Fruit fly (Drosophila melanogaster): ENCODE measurements around the gene alpha4GT1.

The alpha4GT1 gene

dm6 chr2L:3039774-3040173 lies 16.8 kb upstream of the alpha4GT1 start, which contains the start of the genes cnir and CG17221 (continued):
- TF ChIP-seq Met (GFP tag; optimal IDR thresholded peaks at IDR 0.05) (peak; percentile 77), dsx (GFP tag; optimal IDR thresholded peaks at IDR 0.05; ENCODE audit: poor library complexity, severe bottlenecking) (no peak), fd85E (GFP tag; optimal IDR thresholded peaks at IDR 0.05) (no peak), CG4318 (GFP tag; optimal IDR thresholded peaks at IDR 0.05) (no peak), lz (GFP tag; optimal IDR thresholded peaks at IDR 0.05) (peak; percentile 73), CG34406 (GFP tag; optimal IDR thresholded peaks at IDR 0.05) (peak; percentile 48), Sox14 (GFP tag; optimal IDR thresholded peaks at IDR 0.05) (peak; percentile 72), Eip78C (GFP tag) (peak; percentile 87), Hr4 (GFP tag; optimal IDR thresholded peaks at IDR 0.05) (peak; percentile 77), OdsH (GFP tag; optimal IDR thresholded peaks at IDR 0.05) (peak; percentile 75), cyc (GFP tag; optimal IDR thresholded peaks at IDR 0.05) (peak; percentile 72), CG16779 (tag; optimal IDR thresholded peaks at IDR 0.05) (no peak), CG6792 (GFP tag; optimal IDR thresholded peaks at IDR 0.05) (peak; percentile 57), CG6854 (GFP tag; optimal IDR thresholded peaks at IDR 0.05) (no peak), dac (GFP tag; optimal IDR thresholded peaks at IDR 0.05) (peak; percentile 17), Eip75B (GFP tag; optimal IDR thresholded peaks at IDR 0.05) (peak; percentile 81), CG10631 (GFP tag; optimal IDR thresholded peaks at IDR 0.05) (peak; percentile 78), CG7368 (GFP tag; optimal IDR thresholded peaks at IDR 0.05) (peak; percentile 41), Sox102F (GFP tag; optimal IDR thresholded peaks at IDR 0.05) (peak; percentile 73), spab (GFP tag; optimal IDR thresholded peaks at IDR 0.05) (no peak), CG32006 (GFP tag; optimal IDR thresholded peaks at IDR 0.05) (no peak), fd59A (GFP tag; optimal IDR thresholded peaks at IDR 0.05) (peak; percentile 41), CG3032 (tag; optimal IDR thresholded peaks at IDR 0.05) (peak; percentile 61), Eip93F (GFP tag; optimal IDR thresholded peaks at IDR 0.05) (no peak), acj6 (GFP tag; optimal IDR thresholded peaks at IDR 0.05) (peak; percentile 72), CG8319 (GFP tag; optimal IDR thresholded peaks at IDR 0.05) (peak; percentile 42), CG3919 (GFP tag; optimal IDR thresholded peaks at IDR 0.05) (peak; percentile 73), CG11902 (GFP tag; optimal IDR thresholded peaks at IDR 0.05) (peak; percentile 19), CG10669 (GFP tag; optimal IDR thresholded peaks at IDR 0.05) (peak; percentile 47), ss (GFP tag; optimal IDR thresholded peaks at IDR 0.05) (peak in 1 of 2 experiments; percentile 43), CG11294 (GFP tag; IDR thresholded peaks at IDR 0.05) (no peak), CG11762 (GFP tag; optimal IDR thresholded peaks at IDR 0.05; ENCODE audit: insufficient read depth) (peak; percentile 57), vri (GFP tag; optimal IDR thresholded peaks at IDR 0.05) (peak; percentile 93), topi (GFP tag; optimal IDR thresholded peaks at IDR 0.05) (peak; percentile 72), CG1621 (tag; optimal IDR thresholded peaks at IDR 0.05) (peak; percentile 3), fkh (GFP tag; optimal IDR thresholded peaks at IDR 0.05) (peak; percentile 96), salr (GFP tag; optimal IDR thresholded peaks at IDR 0.05) (no peak), CG9139 (GFP tag; optimal IDR thresholded peaks at IDR 0.05) (no peak)

- TF ChIP-seq Hr4 (GFP tag; optimal IDR thresholded peaks at IDR 0.05), result peak; percentile 96
- peak; percentile 84 for TF ChIP-seq CG11294 (GFP tag; IDR thresholded peaks at IDR 0.05)
- TF ChIP-seq Ets96B (tag; optimal IDR thresholded peaks at IDR 0.05), result peak; percentile 89
- TF ChIP-seq esn (GFP tag; optimal IDR thresholded peaks at IDR 0.05), result peak; percentile 96
- TF ChIP-seq net (GFP tag; optimal IDR thresholded peaks at IDR 0.05), result peak; percentile 79
- peak; percentile 92 for TF ChIP-seq CG3032 (tag; optimal IDR thresholded peaks at IDR 0.05)
- no peak for TF ChIP-seq fkh (GFP tag; optimal IDR thresholded peaks at IDR 0.05)
- TF ChIP-seq Met (GFP tag; optimal IDR thresholded peaks at IDR 0.05), result no peak
- TF ChIP-seq CG8119 (GFP tag; IDR thresholded peaks at IDR 0.05), result peak; percentile 85
- no peak for TF ChIP-seq Eip75B (GFP tag; optimal IDR thresholded peaks at IDR 0.05)
- TF ChIP-seq CG11902 (GFP tag; optimal IDR thresholded peaks at IDR 0.05), result peak; percentile 91
- peak; percentile 95 for TF ChIP-seq topi (GFP tag; optimal IDR thresholded peaks at IDR 0.05)
- TF ChIP-seq Gug (GFP tag; IDR thresholded peaks at IDR 0.05), result peak; percentile 91
- TF ChIP-seq cyc (GFP tag; optimal IDR thresholded peaks at IDR 0.05), result peak; percentile 95
- TF ChIP-seq Sox14 (GFP tag; optimal IDR thresholded peaks at IDR 0.05), result peak; percentile 95
- peak; percentile 73 for TF ChIP-seq CG1621 (tag; optimal IDR thresholded peaks at IDR 0.05)
- peak; percentile 85 for TF ChIP-seq CG6163 (GFP tag; IDR thresholded peaks at IDR 0.05)
- no peak for TF ChIP-seq CG16779 (tag; optimal IDR thresholded peaks at IDR 0.05)
- TF ChIP-seq CG6276 (GFP tag; optimal IDR thresholded peaks at IDR 0.05), result no peak
- TF ChIP-seq dac (GFP tag; optimal IDR thresholded peaks at IDR 0.05), result peak; percentile 86
- peak; percentile 88 for TF ChIP-seq CG10669 (GFP tag; optimal IDR thresholded peaks at IDR 0.05)
- TF ChIP-seq achi (GFP tag; optimal IDR thresholded peaks at IDR 0.05), result peak; percentile 90
- no peak for TF ChIP-seq ss (GFP tag; optimal IDR thresholded peaks at IDR 0.05)
- peak; percentile 87 for TF ChIP-seq CG8632 (GFP tag; optimal IDR thresholded peaks at IDR 0.05)
- TF ChIP-seq Smox (GFP tag; optimal IDR thresholded peaks at IDR 0.05), result peak; percentile 92
- peak; percentile 91 for TF ChIP-seq Sox15 (GFP tag; optimal IDR thresholded peaks at IDR 0.05)
- no peak for TF ChIP-seq dsx (GFP tag; optimal IDR thresholded peaks at IDR 0.05; ENCODE audit: poor library complexity, severe bottlenecking)
- peak in 1 of 2 experiments; percentile 70 for TF ChIP-seq salr (GFP tag; optimal IDR thresholded peaks at IDR 0.05)
These were observed 14.2 kb upstream of the alpha4GT1 start, which contains the start of the genes CG17260 and SerRS for dm6 chr2L:3037153-3037579. Gene CG17260, plus strand, starts transcription at chr2L:3037230. Gene SerRS, minus strand, starts transcription at chr2L:3037403.

Measured in whole organism, prepupa.